Worm (Caenorhabditis elegans) whole organism, young adult: ENCODE results near the gene ucr-2.1.
A peak's percentile ranks its signal among the peaks of the same experiment; 100 is the strongest.

ENCODE experiments used
- B0336.3 ChIP-seq: fragments of 200-800 bp; sonication (Bioruptor generic); IDR thresholded peaks from 2 replicates; pipeline ENCODE4 v1.3.6; 2022; ENCODE audit warnings: missing genetic modification characterization, missing compliant biosample characterization
- D2030.7 ChIP-seq: fragments of 200-800 bp; sonication (Bioruptor generic); IDR thresholded peaks from 2 replicates; pipeline ENCODE4 v1.3.6; 2022; ENCODE audit warnings: missing genetic modification reagents, missing genetic modification characterization, missing compliant biosample characterization
- F10E7.11 ChIP-seq: sonication (generic microtip); optimal IDR thresholded peaks from 2 replicates; lab custom pipeline; 2017; ENCODE audit warnings: mild to moderate bottlenecking, missing genetic modification characterization, moderate library complexity, missing compliant biosample characterization
- F22D6.2 ChIP-seq: sonication (generic microtip); optimal IDR thresholded peaks from 2 replicates; lab custom pipeline; 2016; ENCODE audit warnings: mild to moderate bottlenecking, missing genetic modification characterization, missing compliant biosample characterization
- F55B11.4 ChIP-seq: sonication (generic microtip); optimal IDR thresholded peaks from 2 replicates; lab custom pipeline; 2016; ENCODE audit warnings: missing compliant biosample characterization, missing genetic modification characterization, borderline replicate concordance; ENCODE audit not compliant: insufficient read depth
- F57C9.4 ChIP-seq: sonication (generic microtip); optimal IDR thresholded peaks from 2 replicates; lab custom pipeline; 2017; ENCODE audit warnings: mild to moderate bottlenecking, missing genetic modification characterization, missing compliant biosample characterization
- T07F8.4 ChIP-seq: sonication (generic microtip); optimal IDR thresholded peaks from 2 replicates; lab custom pipeline; 2016; ENCODE audit warnings: mild to moderate bottlenecking, missing genetic modification characterization, moderate library complexity, missing compliant biosample characterization
- Y53G8AR.9 ChIP-seq: fragments of 200-800 bp; sonication (Bioruptor generic); conservative IDR thresholded peaks from 2 replicates; pipeline ENCODE4 v1.3.6; 2022; ENCODE audit warnings: missing genetic modification reagents, missing genetic modification characterization, missing compliant biosample characterization
- Y67H2A.10 ChIP-seq: fragments of 200-800 bp; sonication (Bioruptor generic); conservative IDR thresholded peaks from 2 replicates; pipeline ENCODE4 v1.3.6; 2022; ENCODE audit warnings: missing genetic modification reagents, missing genetic modification characterization, missing compliant biosample characterization
- ZK185.1 ChIP-seq: sonication (generic microtip); optimal IDR thresholded peaks from 2 replicates; lab custom pipeline; 2016; ENCODE audit warnings: mild to moderate bottlenecking, missing genetic modification characterization, missing compliant biosample characterization; ENCODE audit not compliant: poor library complexity, severe bottlenecking
- akir-1 ChIP-seq: fragments of 200-800 bp; sonication (Bioruptor generic); optimal IDR thresholded peaks from 2 replicates; lab custom pipeline; 2018; ENCODE audit warnings: mild to moderate bottlenecking, missing genetic modification characterization, moderate library complexity, missing compliant biosample characterization
- aptf-2 ChIP-seq: fragments of 200-800 bp; sonication (Bioruptor generic); conservative IDR thresholded peaks from 2 replicates; pipeline ENCODE4 v1.3.6; 2022; ENCODE audit warnings: missing genetic modification reagents, missing genetic modification characterization, missing compliant biosample characterization
- attf-3 ChIP-seq: fragments of 200-800 bp; sonication (Bioruptor generic); conservative IDR thresholded peaks from 2 replicates; pipeline ENCODE4 v1.3.6; 2022; ENCODE audit warnings: missing genetic modification reagents, missing genetic modification characterization, missing compliant biosample characterization
- cebp-1 ChIP-seq, 2 experiments: fragments of 200-800 bp in 1 of 2; sonication (Bioruptor generic) in 1 of 2; sonication (generic microtip) in 1 of 2; IDR thresholded peaks in 1 of 2; optimal IDR thresholded peaks in 1 of 2; 2 replicates each; pipeline versions ENCODE4 v1.3.6 to Lab custom; 2017 to 2022; ENCODE audit warnings: missing compliant biosample characterization in 2 of 2, missing genetic modification characterization in 2 of 2, mild to moderate bottlenecking in 1 of 2, missing genetic modification reagents in 1 of 2, moderate library complexity in 1 of 2
- cebp-2 ChIP-seq: fragments of 200-800 bp; sonication (Bioruptor generic); IDR thresholded peaks from 2 replicates; pipeline ENCODE4 v1.3.6; 2022; ENCODE audit warnings: missing genetic modification characterization, missing compliant biosample characterization
- ceh-100 ChIP-seq: fragments of 200-800 bp; sonication (Bioruptor generic); IDR thresholded peaks from 2 replicates; pipeline ENCODE4 v1.3.6; 2022; ENCODE audit warnings: missing genetic modification reagents, missing genetic modification characterization, missing compliant biosample characterization
- ceh-58 ChIP-seq: fragments of 200-800 bp; sonication (Bioruptor generic); IDR thresholded peaks from 2 replicates; pipeline ENCODE4 v1.3.6; 2022; ENCODE audit warnings: missing genetic modification characterization, missing compliant biosample characterization
- ceh-79 ChIP-seq: sonication (generic microtip); optimal IDR thresholded peaks from 2 replicates; lab custom pipeline; 2017; ENCODE audit warnings: mild to moderate bottlenecking, missing genetic modification characterization, missing compliant biosample characterization
- ceh-91 ChIP-seq: fragments of 200-800 bp; sonication (Bioruptor generic); IDR thresholded peaks from 2 replicates; pipeline ENCODE4 v1.3.6; 2022; ENCODE audit warnings: missing genetic modification reagents, missing genetic modification characterization, missing compliant biosample characterization
- dpl-1 ChIP-seq: fragments of 150-350 bp; optimal IDR thresholded peaks from 2 replicates; lab custom pipeline; 2014; ENCODE audit warnings: missing biosample characterization, missing genetic modification reagents, missing genetic modification characterization
- egl-44 ChIP-seq: fragments of 200-800 bp; sonication (Bioruptor generic); IDR thresholded peaks from 2 replicates; pipeline ENCODE4 v1.3.6; 2022; ENCODE audit warnings: missing genetic modification reagents, missing genetic modification characterization, missing compliant biosample characterization
- hlh-12 ChIP-seq: sonication (generic microtip); optimal IDR thresholded peaks from 2 replicates; lab custom pipeline; 2016; ENCODE audit warnings: missing genetic modification characterization, missing compliant biosample characterization
- hrde-1 ChIP-seq: sonication (generic microtip); optimal IDR thresholded peaks from 2 replicates; lab custom pipeline; 2016; ENCODE audit warnings: missing genetic modification characterization, mild to moderate bottlenecking, missing compliant biosample characterization, moderate library complexity, missing genotype, missing genetic modification reagents, borderline replicate concordance
- hsf-1 ChIP-seq: fragments of 200-800 bp; sonication (Bioruptor generic); IDR thresholded peaks from 2 replicates; pipeline ENCODE4 v1.3.6; 2022; ENCODE audit warnings: missing genetic modification reagents, missing genetic modification characterization, missing compliant biosample characterization
- lag-1 ChIP-seq: fragments of 200-800 bp; sonication (Bioruptor generic); IDR thresholded peaks from 2 replicates; pipeline ENCODE4 v1.3.6; 2022; ENCODE audit warnings: missing genetic modification reagents, missing genetic modification characterization, missing compliant biosample characterization
- lin-26 ChIP-seq: fragments of 200-800 bp; sonication (Bioruptor generic); IDR thresholded peaks from 2 replicates; pipeline ENCODE4 v1.3.6; 2022; ENCODE audit warnings: missing genetic modification reagents, missing genetic modification characterization, missing compliant biosample characterization
- lsl-1 ChIP-seq: fragments of 200-800 bp; sonication (Bioruptor generic); optimal IDR thresholded peaks from 2 replicates; lab custom pipeline; 2018; ENCODE audit warnings: mild to moderate bottlenecking, missing genetic modification characterization, moderate library complexity, missing compliant biosample characterization
- madf-10 ChIP-seq: sonication (generic microtip); optimal IDR thresholded peaks from 2 replicates; lab custom pipeline; 2016; ENCODE audit warnings: mild to moderate bottlenecking, missing genetic modification characterization, missing compliant biosample characterization
- mcd-1 ChIP-seq: fragments of 200-800 bp; sonication (Bioruptor generic); IDR thresholded peaks from 2 replicates; pipeline ENCODE4 v1.3.6; 2022; ENCODE audit warnings: missing genetic modification reagents, missing genetic modification characterization, missing compliant biosample characterization
- nfyb-1 ChIP-seq: fragments of 200-800 bp; sonication (Bioruptor generic); IDR thresholded peaks from 2 replicates; pipeline ENCODE4 v1.3.6; 2022; ENCODE audit warnings: missing genetic modification reagents, missing genetic modification characterization, missing compliant biosample characterization
- nhr-80 ChIP-seq: sonication (generic microtip); optimal IDR thresholded peaks from 2 replicates; lab custom pipeline; 2016; ENCODE audit warnings: missing genetic modification characterization, missing compliant biosample characterization
- nhr-90 ChIP-seq: sonication (generic microtip); optimal IDR thresholded peaks from 2 replicates; lab custom pipeline; 2016; ENCODE audit warnings: missing genotype, mild to moderate bottlenecking, missing genetic modification characterization, missing compliant biosample characterization
- rpc-1 ChIP-seq, 2 experiments: fragments of 150-350 bp in 1 of 2; sonication (generic microtip) in 1 of 2; optimal IDR thresholded peaks; 2 replicates each; lab custom pipeline; 2014 to 2018; ENCODE audit warnings: missing biosample characterization in 1 of 2, missing genetic modification characterization in 1 of 2, missing genetic modification reagents in 1 of 2, missing genotype in 1 of 2
- somi-1 ChIP-seq: fragments of 200-800 bp; sonication (Bioruptor generic); optimal IDR thresholded peaks from 2 replicates; lab custom pipeline; 2018; ENCODE audit warnings: mild to moderate bottlenecking, missing genetic modification characterization, missing compliant biosample characterization
- sptf-2 ChIP-seq: fragments of 200-800 bp; sonication (Bioruptor generic); optimal IDR thresholded peaks from 2 replicates; lab custom pipeline; 2018; ENCODE audit warnings: mild to moderate bottlenecking, missing genetic modification characterization, missing compliant biosample characterization
- tbx-9 ChIP-seq: sonication (generic microtip); optimal IDR thresholded peaks from 2 replicates; lab custom pipeline; 2016; ENCODE audit warnings: borderline replicate concordance, missing genetic modification characterization, inconsistent platforms, missing compliant biosample characterization
- zim-3 ChIP-seq: sonication (generic microtip); optimal IDR thresholded peaks from 2 replicates; lab custom pipeline; 2017; ENCODE audit warnings: mild to moderate bottlenecking, missing genetic modification characterization, moderate library complexity, missing compliant biosample characterization

Gene ucr-2.1

ce11 chrX:11982065-11982464, 36.2 kb upstream of the ucr-2.1 start, which contains the start of gene nhr-167:
Gene nhr-167 (minus strand): TSS chrX:11982085.
- no peak for TF ChIP-seq F22D6.2 (tag; lab: Kevin White, UChicago)
- TF ChIP-seq rpc-1 (optimal IDR thresholded peaks at IDR 0.05; lab: Kevin White, UChicago): no peak
- no peak for TF ChIP-seq rpc-1 (tag; optimal IDR thresholded peaks at IDR 0.05; lab: Kevin White, UChicago)
- TF ChIP-seq ceh-58 (GFP tag; lab: Robert Waterston, UW): no peak
- TF ChIP-seq ceh-100 (GFP tag; lab: Robert Waterston, UW): no peak
- TF ChIP-seq D2030.7: no peak
- TF ChIP-seq mcd-1 (GFP tag; lab: Robert Waterston, UW): no peak
- no peak for TF ChIP-seq nhr-90 (tag; lab: Kevin White, UChicago)
- no peak for TF ChIP-seq nhr-80 (tag; lab: Kevin White, UChicago)
- no peak for TF ChIP-seq attf-3 (GFP tag; lab: Robert Waterston, UW)
- TF ChIP-seq B0336.3 (GFP tag; lab: Robert Waterston, UW): no peak
- no peak for TF ChIP-seq egl-44
- no peak for TF ChIP-seq zim-3 (tag; lab: Kevin White, UChicago)
- TF ChIP-seq Y53G8AR.9: no peak
- no peak for TF ChIP-seq sptf-2 (GFP tag; lab: Kevin White, UChicago)
- no peak for TF ChIP-seq cebp-1 (GFP tag; IDR thresholded peaks at IDR 0.05; lab: Robert Waterston, UW)
- TF ChIP-seq cebp-1 (tag; optimal IDR thresholded peaks at IDR 0.05; lab: Kevin White, UChicago): no peak
- TF ChIP-seq lsl-1: no peak
- no peak for TF ChIP-seq cebp-2
- no peak for TF ChIP-seq F55B11.4
- no peak for TF ChIP-seq ceh-79
- no peak for TF ChIP-seq hlh-12 (tag; lab: Kevin White, UChicago)

- peak; percentile 97 for TF ChIP-seq aptf-2 (GFP tag; lab: Robert Waterston, UW)
- no peak for TF ChIP-seq somi-1 (GFP tag; lab: Kevin White, UChicago)
- no peak for TF ChIP-seq F10E7.11
Observed at ce11 chrX:11983576-11984061, 34.6 kb upstream of the ucr-2.1 start, which contains the start of gene C49F5.3. Gene C49F5.3 (minus strand): TSS chrX:11983626.

DNA sequence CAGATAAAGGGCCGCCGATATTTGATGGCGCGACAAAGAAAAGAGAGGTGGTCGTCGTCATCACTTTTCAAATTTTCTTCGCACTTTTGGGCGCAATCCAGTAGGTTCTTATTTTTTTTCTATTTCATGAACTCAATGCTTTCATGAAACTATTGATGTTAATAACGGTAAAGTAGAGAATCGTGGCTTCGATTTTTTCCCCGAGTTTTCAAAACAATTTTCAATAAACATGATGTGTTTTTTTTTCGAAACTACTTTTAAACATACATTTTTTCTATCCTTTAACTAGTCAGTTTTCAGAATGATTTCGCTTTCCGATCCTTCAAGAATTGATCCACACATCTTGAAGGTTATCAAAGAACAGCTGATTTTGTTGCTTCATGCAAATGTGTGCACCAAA, 32.3 kb upstream of the ucr-2.1 start, which contains the start of gene C49F5.5:
Gene C49F5.5, plus strand, starts transcription at position 301 of the 400 bp plus-strand sequence.
- TF ChIP-seq egl-44: no peak
- TF ChIP-seq T07F8.4 (tag; lab: Kevin White, UChicago): no peak
- TF ChIP-seq ZK185.1 (tag; lab: Kevin White, UChicago): no peak
- TF ChIP-seq dpl-1 (GFP tag; lab: Kevin White, UChicago): no peak
- TF ChIP-seq hsf-1 (GFP tag; lab: Robert Waterston, UW): no peak
- TF ChIP-seq nfyb-1 (GFP tag; lab: Robert Waterston, UW): no peak
- no peak for TF ChIP-seq lag-1
- TF ChIP-seq lin-26 (GFP tag; lab: Robert Waterston, UW): no peak
- TF ChIP-seq hrde-1 (tag; lab: Kevin White, UChicago): no peak
- TF ChIP-seq madf-10 (tag; lab: Kevin White, UChicago): no peak
- no peak for TF ChIP-seq tbx-9 (tag; lab: Kevin White, UChicago)
- no peak for TF ChIP-seq B0336.3 (GFP tag; lab: Robert Waterston, UW)
- no peak for TF ChIP-seq akir-1 (GFP tag; lab: Kevin White, UChicago)
- TF ChIP-seq F57C9.4 (tag; lab: Kevin White, UChicago): no peak
- TF ChIP-seq ceh-91 (GFP tag; lab: Robert Waterston, UW): no peak
- no peak for TF ChIP-seq Y67H2A.10 (GFP tag; lab: Robert Waterston, UW)
